Fruit fly (Drosophila melanogaster) whole organism, wandering third instar larva: ENCODE results near the gene Jhbp5.

Experiments
- Abd-B ChIP-seq: fragments of >200 bp; optimal IDR thresholded peaks from 2 replicates; lab custom pipeline; 2017; ENCODE audit warnings: missing biosample characterization, missing genetic modification characterization
- CG32264 ChIP-seq: fragments of 200-800 bp; sonication (Bioruptor generic); optimal IDR thresholded peaks from 2 replicates; lab custom pipeline; 2016; ENCODE audit warnings: missing biosample characterization, missing genetic modification characterization
- CG9705 ChIP-seq: fragments of 200-800 bp; sonication (Bioruptor generic); optimal IDR thresholded peaks from 2 replicates; lab custom pipeline; 2018; ENCODE audit warnings: missing biosample characterization, mild to moderate bottlenecking, missing genetic modification characterization
- CrebA ChIP-seq: fragments of 200-800 bp; sonication (Bioruptor generic); optimal IDR thresholded peaks from 2 replicates; lab custom pipeline; 2016; ENCODE audit warnings: missing biosample characterization, mild to moderate bottlenecking, missing genetic modification characterization, borderline replicate concordance
- Dfd ChIP-seq: fragments of >200 bp; optimal IDR thresholded peaks from 2 replicates; lab custom pipeline; 2017; ENCODE audit warnings: missing biosample characterization, missing genetic modification characterization
- Dif ChIP-seq: fragments of 200-275, 200-300 bp; sonication (Bioruptor generic); optimal IDR thresholded peaks from 2 replicates; lab custom pipeline; 2018; ENCODE audit warnings: missing biosample characterization, missing genetic modification characterization; ENCODE audit not compliant: partially characterized antibody
- GATAd ChIP-seq: sonication (Bioruptor generic); optimal IDR thresholded peaks from 2 replicates; lab custom pipeline; 2016; ENCODE audit warnings: missing biosample characterization, missing genetic modification characterization
- HLH106 ChIP-seq: fragments of 200-800 bp; optimal IDR thresholded peaks from 3 replicates; lab custom pipeline; 2019; ENCODE audit warnings: missing biosample characterization, mild to moderate bottlenecking, missing genetic modification characterization, moderate library complexity
- Hnf4 ChIP-seq: fragments of 200-800 bp; sonication (Bioruptor generic); optimal IDR thresholded peaks from 2 replicates; lab custom pipeline; 2016; ENCODE audit warnings: missing biosample characterization, mild to moderate bottlenecking, missing genetic modification characterization
- Hr78 ChIP-seq: fragments of >200 bp; optimal IDR thresholded peaks from 2 replicates; lab custom pipeline; 2017; ENCODE audit warnings: missing biosample characterization, missing genetic modification characterization
- Hr83 ChIP-seq: fragments of 200-300 bp; sonication (Bioruptor generic); optimal IDR thresholded peaks from 2 replicates; lab custom pipeline; 2016; ENCODE audit warnings: missing biosample characterization, mild to moderate bottlenecking, missing genetic modification characterization, moderate library complexity; ENCODE audit not compliant: poor library complexity, severe bottlenecking
- Jra ChIP-seq: sonication (Bioruptor generic); optimal IDR thresholded peaks from 2 replicates; lab custom pipeline; 2016; ENCODE audit warnings: missing biosample characterization, missing genetic modification characterization
- Mio ChIP-seq: sonication (Bioruptor generic); optimal IDR thresholded peaks from 2 replicates; lab custom pipeline; 2016; ENCODE audit warnings: missing biosample characterization, missing genetic modification characterization
- N ChIP-seq: fragments of >200 bp; optimal IDR thresholded peaks from 2 replicates; lab custom pipeline; 2018; ENCODE audit warnings: missing biosample characterization, missing external identifiers, missing genetic modification characterization
- OdsH ChIP-seq: fragments of 200-800 bp; sonication (Bioruptor generic); optimal IDR thresholded peaks from 2 replicates; lab custom pipeline; 2016; ENCODE audit warnings: missing biosample characterization, mild to moderate bottlenecking, missing genetic modification characterization
- Rel ChIP-seq, 2 experiments: fragments of 200-800 bp; sonication (Bioruptor generic) in 1 of 2; optimal IDR thresholded peaks; 2 replicates in 1 of 2; 3 replicates in 1 of 2; lab custom pipeline; 2016 to 2019; ENCODE audit warnings: mild to moderate bottlenecking in 2 of 2, missing biosample characterization in 2 of 2, missing genetic modification characterization in 2 of 2, moderate library complexity in 1 of 2
- Sp1 ChIP-seq: fragments of 200-800 bp; sonication (Bioruptor generic); optimal IDR thresholded peaks from 3 replicates; lab custom pipeline; 2019; ENCODE audit warnings: missing biosample characterization, mild to moderate bottlenecking, missing genetic modification characterization, moderate library complexity
- Vsx2 ChIP-seq: fragments of 200-300, 225-300 bp; sonication (Bioruptor generic); optimal IDR thresholded peaks from 2 replicates; lab custom pipeline; 2018; ENCODE audit warnings: missing biosample characterization, missing genetic modification characterization; ENCODE audit not compliant: partially characterized antibody
- br ChIP-seq: fragments of 200-800 bp; sonication (Bioruptor generic); optimal IDR thresholded peaks from 2 replicates; lab custom pipeline; 2016; ENCODE audit warnings: missing biosample characterization, missing genetic modification characterization
- dl ChIP-seq, 2 experiments: fragments of 175-275, 200-275 bp in 1 of 2; fragments of 200-275 bp in 1 of 2; sonication (Bioruptor generic); optimal IDR thresholded peaks; lab custom pipeline; 2018; ENCODE audit warnings: mild to moderate bottlenecking in 2 of 2, missing biosample characterization in 2 of 2, missing genetic modification characterization in 2 of 2, moderate library complexity in 2 of 2; ENCODE audit not compliant: partially characterized antibody in 2 of 2, insufficient read depth in 1 of 2
- dmrt93B ChIP-seq: fragments of 200-800 bp; sonication (Bioruptor generic); optimal IDR thresholded peaks from 2 replicates; lab custom pipeline; 2018; ENCODE audit warnings: missing biosample characterization, mild to moderate bottlenecking, missing genetic modification characterization
- dsf ChIP-seq: sonication (Bioruptor generic); optimal IDR thresholded peaks from 2 replicates; lab custom pipeline; 2016; ENCODE audit warnings: missing biosample characterization, missing genetic modification characterization, borderline replicate concordance
- ey ChIP-seq: fragments of 200-800 bp; sonication (Bioruptor generic); optimal IDR thresholded peaks from 2 replicates; lab custom pipeline; 2016; ENCODE audit warnings: missing biosample characterization, missing genetic modification characterization
- foxo ChIP-seq, 2 experiments: fragments of 200-800 bp; sonication (Bioruptor generic); optimal IDR thresholded peaks; 2 replicates in 1 of 2; 3 replicates in 1 of 2; lab custom pipeline; 2016 to 2017; ENCODE audit warnings: missing biosample characterization in 2 of 2, missing genetic modification characterization in 2 of 2
- fru ChIP-seq: fragments of 200-800 bp; sonication (Bioruptor generic); optimal IDR thresholded peaks from 3 replicates; lab custom pipeline; 2016; ENCODE audit warnings: missing biosample characterization, mild to moderate bottlenecking, missing genetic modification characterization
- h ChIP-seq: fragments of 200-800 bp; sonication (Bioruptor generic); optimal IDR thresholded peaks from 3 replicates; lab custom pipeline; 2016; ENCODE audit warnings: missing biosample characterization, mild to moderate bottlenecking, missing genetic modification characterization
- jim ChIP-seq: fragments of 175-275, 200-325 bp; sonication (Bioruptor generic); optimal IDR thresholded peaks from 2 replicates; lab custom pipeline; 2016; ENCODE audit warnings: missing biosample characterization, mild to moderate bottlenecking, missing genetic modification characterization
- pan ChIP-seq: fragments of >200 bp; optimal IDR thresholded peaks from 2 replicates; lab custom pipeline; 2017
- psq ChIP-seq: fragments of 200-800 bp; sonication (Bioruptor generic); optimal IDR thresholded peaks from 3 replicates; lab custom pipeline; 2017; ENCODE audit warnings: missing biosample characterization, mild to moderate bottlenecking, missing genetic modification characterization, moderate library complexity
- rgr ChIP-seq: fragments of 200-800 bp; sonication (Bioruptor generic); optimal IDR thresholded peaks from 3 replicates; lab custom pipeline; 2016; ENCODE audit warnings: missing biosample characterization, mild to moderate bottlenecking, missing genetic modification characterization
- sage ChIP-seq: fragments of 200-800 bp; sonication (Bioruptor generic); optimal IDR thresholded peaks from 2 replicates; lab custom pipeline; 2016; ENCODE audit warnings: missing biosample characterization, mild to moderate bottlenecking, missing genetic modification characterization
- sv ChIP-seq: fragments of 200-800 bp; sonication (Bioruptor generic); optimal IDR thresholded peaks from 3 replicates; lab custom pipeline; 2016; ENCODE audit warnings: missing biosample characterization, missing genetic modification characterization
- tai ChIP-seq: sonication (Bioruptor generic); optimal IDR thresholded peaks from 2 replicates; lab custom pipeline; 2016; ENCODE audit warnings: missing biosample characterization, missing genetic modification characterization
- usp ChIP-seq: fragments of >200 bp; optimal IDR thresholded peaks from 2 replicates; lab custom pipeline; 2017; ENCODE audit warnings: missing biosample characterization, missing genetic modification characterization
- woc ChIP-seq: sonication (Bioruptor generic); optimal IDR thresholded peaks from 2 replicates; lab custom pipeline; 2016; ENCODE audit warnings: missing biosample characterization, mild to moderate bottlenecking, missing genetic modification characterization

Jhbp5 gene

dm6 chr3R:16046030-16046429 lies at the start of gene Jhbp5:
Gene Jhbp5 (minus strand): TSS chr3R:16046130.
- TF ChIP-seq dsf: no peak
- no peak for TF ChIP-seq Dfd (GFP tag; lab: Kevin White, UChicago)
- no peak for TF ChIP-seq Mio
- no peak for TF ChIP-seq dmrt93B (GFP tag; lab: Kevin White, UChicago)
- TF ChIP-seq OdsH (GFP tag; lab: Kevin White, UChicago): no peak
- TF ChIP-seq CrebA (GFP tag; lab: Kevin White, UChicago): no peak
- TF ChIP-seq woc (GFP tag; lab: Kevin White, UChicago): no peak
- TF ChIP-seq pan (lab: Kevin White, UChicago): no peak
- no peak for TF ChIP-seq Hr78
- TF ChIP-seq Hnf4 (GFP tag; lab: Kevin White, UChicago): no peak
- TF ChIP-seq rgr: no peak
- TF ChIP-seq CG9705 (GFP tag; lab: Kevin White, UChicago): no peak
- no peak for TF ChIP-seq usp
- TF ChIP-seq jim (GFP tag; lab: Kevin White, UChicago): no peak
- TF ChIP-seq ey: no peak
- no peak for TF ChIP-seq foxo (GFP tag; optimal IDR thresholded peaks at IDR 0.05; lab: Kevin White, UChicago)
- no peak for TF ChIP-seq CG32264
- no peak for TF ChIP-seq Sp1
- no peak for TF ChIP-seq tai
- no peak for TF ChIP-seq N (GFP tag; lab: Kevin White, UChicago)

dm6 chr3R:16094918-16095317 lies 49.0 kb upstream of the Jhbp5 start:
- TF ChIP-seq Jra (GFP tag; lab: Kevin White, UChicago) (no peak), sv (GFP tag; lab: Kevin White, UChicago) (no peak), HLH106 (tag; lab: Kevin White, UChicago) (no peak), Dfd (GFP tag; lab: Kevin White, UChicago) (no peak), Vsx2 (no peak), Rel (GFP tag; optimal IDR thresholded peaks at IDR 0.05; lab: Kevin White, UChicago) (no peak), Rel (tag; optimal IDR thresholded peaks at IDR 0.05; lab: Kevin White, UChicago) (no peak), jim (GFP tag; lab: Kevin White, UChicago) (no peak), Sp1 (no peak), rgr (no peak), br (GFP tag; lab: Kevin White, UChicago) (no peak), psq (GFP tag; lab: Kevin White, UChicago) (no peak), dmrt93B (GFP tag; lab: Kevin White, UChicago) (no peak), dl (GFP tag; optimal IDR thresholded peaks at IDR 0.05; lab: Kevin White, UChicago; ENCODE audit: insufficient read depth in 1 of 2, partially characterized antibody in 2 of 2) (no peak), pan (lab: Kevin White, UChicago) (no peak), h (GFP tag; lab: Kevin White, UChicago) (no peak), CrebA (GFP tag; lab: Kevin White, UChicago) (no peak)

DNA sequence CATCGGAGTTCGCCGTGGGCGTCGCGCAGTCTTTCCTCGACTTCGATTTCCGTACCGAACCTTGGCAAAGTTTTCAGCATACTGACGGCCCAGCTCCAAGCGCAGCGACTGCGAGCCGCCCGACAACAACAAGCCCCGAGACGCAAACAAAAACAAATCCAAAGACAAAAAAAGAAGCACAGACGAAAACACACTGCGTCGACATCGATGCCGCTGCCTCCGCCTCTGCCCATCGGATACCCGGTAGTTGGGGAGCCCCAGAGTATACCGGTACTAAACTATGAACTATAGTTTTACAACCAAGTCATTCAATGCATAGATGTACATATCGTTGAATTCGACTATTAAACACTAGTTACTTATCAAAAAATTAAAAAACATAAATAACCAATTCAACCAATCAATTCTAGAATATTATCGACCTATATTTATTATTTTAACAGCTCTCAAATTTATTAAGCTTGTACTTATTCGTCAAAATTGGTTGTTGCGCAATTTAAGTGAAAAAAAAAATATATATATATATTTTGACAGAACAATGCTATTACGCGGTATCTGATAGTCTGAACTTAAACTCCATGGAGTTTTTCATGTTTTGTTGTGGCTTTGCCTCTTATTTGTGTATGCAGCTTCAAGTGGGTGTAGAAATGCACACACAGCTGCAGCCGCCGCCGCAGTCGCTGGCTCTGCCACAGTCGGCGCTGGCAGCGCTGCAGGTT lies 48.2 kb upstream of the Jhbp5 start:
- TF ChIP-seq h (GFP tag; lab: Kevin White, UChicago) (peak; percentile 51), OdsH (GFP tag; lab: Kevin White, UChicago) (peak; percentile 38), dmrt93B (GFP tag; lab: Kevin White, UChicago) (peak; percentile 11), psq (GFP tag; lab: Kevin White, UChicago) (peak; percentile 51), Mio (no peak), foxo (GFP tag; optimal IDR thresholded peaks at IDR 0.05; lab: Kevin White, UChicago) (peak in 1 of 2 experiments; percentile 67), dl (GFP tag; optimal IDR thresholded peaks at IDR 0.05; lab: Kevin White, UChicago; ENCODE audit: insufficient read depth in 1 of 2, partially characterized antibody in 2 of 2) (no peak), CG9705 (GFP tag; lab: Kevin White, UChicago) (no peak), sage (GFP tag; lab: Kevin White, UChicago) (no peak), HLH106 (tag; lab: Kevin White, UChicago) (peak; percentile 37), GATAd (GFP tag; lab: Kevin White, UChicago) (no peak), Dif (no peak), ey (peak; percentile 15), Hr83 (GFP tag; lab: Kevin White, UChicago) (no peak), woc (GFP tag; lab: Kevin White, UChicago) (peak; percentile 67), br (GFP tag; lab: Kevin White, UChicago) (peak; percentile 10), Abd-B (GFP tag; lab: Kevin White, UChicago) (no peak), Hr78 (no peak), fru (GFP tag; lab: Kevin White, UChicago) (peak; percentile 55), rgr (peak; percentile 26), sv (GFP tag; lab: Kevin White, UChicago) (peak; percentile 55), Sp1 (peak; percentile 43)
